Fruit fly (Drosophila melanogaster): ENCODE measurements around the gene CG14817.

Gene CG14817

dm6 chrX:1840520-1840919 lies 36.5 kb downstream of the CG14817 start (continued):
- TF ChIP-seq h (GFP tag; optimal IDR thresholded peaks at IDR 0.05) = peak; percentile 88
- TF ChIP-seq OdsH (GFP tag; optimal IDR thresholded peaks at IDR 0.05) = peak; percentile 72

- TF ChIP-seq fru (GFP tag; optimal IDR thresholded peaks at IDR 0.05) (no peak), rgr (GFP tag; optimal IDR thresholded peaks at IDR 0.05) (no peak), brk (GFP tag; optimal IDR thresholded peaks at IDR 0.05) (no peak), Jra (GFP tag; optimal IDR thresholded peaks at IDR 0.05) (no peak), tai (GFP tag; optimal IDR thresholded peaks at IDR 0.05) (no peak), foxo (GFP tag; optimal IDR thresholded peaks at IDR 0.05) (no peak), N (GFP tag; optimal IDR thresholded peaks at IDR 0.05) (no peak), br (GFP tag; optimal IDR thresholded peaks at IDR 0.05) (no peak), HLH106 (tag; optimal IDR thresholded peaks at IDR 0.05) (no peak), Rel (GFP tag; optimal IDR thresholded peaks at IDR 0.05) (no peak), Rel (tag; optimal IDR thresholded peaks at IDR 0.05) (no peak)
Measured at dm6 chrX:1834702-1835376, 42.2 kb downstream of the CG14817 start.

dm6 chrX:1832699-1833098 lies 44.4 kb downstream of the CG14817 start:
- no peak for TF ChIP-seq OdsH (GFP tag; optimal IDR thresholded peaks at IDR 0.05)
- TF ChIP-seq foxo (GFP tag; optimal IDR thresholded peaks at IDR 0.05) = no peak
- TF ChIP-seq woc (GFP tag; optimal IDR thresholded peaks at IDR 0.05) = no peak
- no peak for TF ChIP-seq Rel (GFP tag; optimal IDR thresholded peaks at IDR 0.05)
- TF ChIP-seq Rel (tag; optimal IDR thresholded peaks at IDR 0.05) = no peak
- no peak for TF ChIP-seq dmrt93B (GFP tag; optimal IDR thresholded peaks at IDR 0.05)
- no peak for TF ChIP-seq tai (GFP tag; optimal IDR thresholded peaks at IDR 0.05)
- no peak for TF ChIP-seq CG9705 (GFP tag; optimal IDR thresholded peaks at IDR 0.05)

- no peak for TF ChIP-seq GATAd (GFP tag; optimal IDR thresholded peaks at IDR 0.05)
- TF ChIP-seq dl (GFP tag; optimal IDR thresholded peaks at IDR 0.05; ENCODE audit: insufficient read depth in 1 of 2, partially characterized antibody in 2 of 2) = peak in 1 of 2 experiments; percentile 23
- TF ChIP-seq Dif (GFP tag; optimal IDR thresholded peaks at IDR 0.05; ENCODE audit: partially characterized antibody) = peak; percentile 33
Measured at dm6 chrX:1831219-1831555, 45.9 kb downstream of the CG14817 start.

dm6 chrX:1830396-1831218 lies 46.5 kb downstream of the CG14817 start:
- TF ChIP-seq Mio (GFP tag; optimal IDR thresholded peaks at IDR 0.05) (peak; percentile 77), jim (GFP tag; optimal IDR thresholded peaks at IDR 0.05) (no peak), CrebA (GFP tag; optimal IDR thresholded peaks at IDR 0.05; ENCODE audit: borderline replicate concordance) (peak; percentile 86), h (GFP tag; optimal IDR thresholded peaks at IDR 0.05) (peak; percentile 99), CG9705 (GFP tag; optimal IDR thresholded peaks at IDR 0.05) (peak; percentile 89), Hr78 (GFP tag; optimal IDR thresholded peaks at IDR 0.05) (no peak), sage (GFP tag; optimal IDR thresholded peaks at IDR 0.05) (peak; percentile 97), Vsx2 (GFP tag; optimal IDR thresholded peaks at IDR 0.05; ENCODE audit: partially characterized antibody) (no peak), Hnf4 (GFP tag; optimal IDR thresholded peaks at IDR 0.05) (peak; percentile 98), rgr (GFP tag; optimal IDR thresholded peaks at IDR 0.05) (peak; percentile 98), br (GFP tag; optimal IDR thresholded peaks at IDR 0.05) (peak; percentile 97), OdsH (GFP tag; optimal IDR thresholded peaks at IDR 0.05) (peak; percentile 95), GATAd (GFP tag; optimal IDR thresholded peaks at IDR 0.05) (peak; percentile 58), ey (GFP tag; optimal IDR thresholded peaks at IDR 0.05) (peak; percentile 96), psq (GFP tag; optimal IDR thresholded peaks at IDR 0.05) (peak; percentile 92), Sp1 (GFP tag; optimal IDR thresholded peaks at IDR 0.05) (peak; percentile 95), lola (GFP tag; optimal IDR thresholded peaks at IDR 0.05) (no peak), Rel (GFP tag; optimal IDR thresholded peaks at IDR 0.05) (peak; percentile 78), Rel (tag; optimal IDR thresholded peaks at IDR 0.05) (peak; percentile 82), dsf (GFP tag; optimal IDR thresholded peaks at IDR 0.05; ENCODE audit: borderline replicate concordance) (peak; percentile 81), Abd-B (GFP tag; optimal IDR thresholded peaks at IDR 0.05) (no peak), Myc (optimal IDR thresholded peaks at IDR 0.05) (no peak), tai (GFP tag; optimal IDR thresholded peaks at IDR 0.05) (peak; percentile 82), Dfd (GFP tag; optimal IDR thresholded peaks at IDR 0.05) (no peak), N (GFP tag; optimal IDR thresholded peaks at IDR 0.05) (no peak), pan (optimal IDR thresholded peaks at IDR 0.05) (no peak), dmrt93B (GFP tag; optimal IDR thresholded peaks at IDR 0.05) (peak; percentile 94), woc (GFP tag; optimal IDR thresholded peaks at IDR 0.05) (peak; percentile 98), Dif (GFP tag; optimal IDR thresholded peaks at IDR 0.05; ENCODE audit: partially characterized antibody) (no peak), sv (GFP tag; optimal IDR thresholded peaks at IDR 0.05) (peak; percentile 96), fru (GFP tag; optimal IDR thresholded peaks at IDR 0.05) (peak; percentile 98), dl (GFP tag; optimal IDR thresholded peaks at IDR 0.05; ENCODE audit: insufficient read depth in 1 of 2, partially characterized antibody in 2 of 2) (peak in 1 of 2 experiments; percentile 23), brk (GFP tag; optimal IDR thresholded peaks at IDR 0.05) (peak; percentile 94), HLH106 (tag; optimal IDR thresholded peaks at IDR 0.05) (peak; percentile 97), Hr83 (GFP tag; optimal IDR thresholded peaks at IDR 0.05; ENCODE audit: poor library complexity, severe bottlenecking) (peak; percentile 89), Jra (GFP tag; optimal IDR thresholded peaks at IDR 0.05) (peak; percentile 91)

Measured in whole organism, wandering third instar larva.